Fruit fly (Drosophila melanogaster): ENCODE data around the gene Vha100-4.

dm6 chr3R:18384972-18385371, 4.6 kb downstream of the Vha100-4 start, which contains the start of gene CG14309:
- TF ChIP-seq Oli (tag; optimal IDR thresholded peaks at IDR 0.05) (no peak), CG32532 (GFP tag; IDR thresholded peaks at IDR 0.05) (no peak), Ada2b (GFP tag; IDR thresholded peaks at IDR 0.05) (no peak), CG7963 (GFP tag; IDR thresholded peaks at IDR 0.05; ENCODE audit: partially characterized antibody) (no peak), CG1602 (GFP tag; optimal IDR thresholded peaks at IDR 0.05) (no peak), gcm2 (GFP tag; optimal IDR thresholded peaks at IDR 0.05) (no peak), CG6854 (GFP tag; optimal IDR thresholded peaks at IDR 0.05) (no peak), Dip3 (GFP tag; optimal IDR thresholded peaks at IDR 0.05) (no peak), CG12744 (GFP tag; optimal IDR thresholded peaks at IDR 0.05) (no peak), CG6813 (GFP tag; optimal IDR thresholded peaks at IDR 0.05) (no peak)

Measured in whole organism, embryonic.